Worm (Caenorhabditis elegans): ENCODE results near the gene nhr-57.

- no peak for TF ChIP-seq efl-1 (GFP tag; optimal IDR thresholded peaks at IDR 0.05)
- no peak for TF ChIP-seq lin-26 (GFP tag; IDR thresholded peaks at IDR 0.05)
- TF ChIP-seq madf-3 (GFP tag; IDR thresholded peaks at IDR 0.05): no peak
- TF ChIP-seq hlh-26 (GFP tag; conservative IDR thresholded peaks at IDR 0.05): no peak
- no peak for TF ChIP-seq rcor-1 (GFP tag; IDR thresholded peaks at IDR 0.05)
- TF ChIP-seq snpc-4 (GFP tag; optimal IDR thresholded peaks at IDR 0.05): no peak
- TF ChIP-seq snpc-4 (tag; optimal IDR thresholded peaks at IDR 0.05): no peak
- TF ChIP-seq nfya-1 (tag; optimal IDR thresholded peaks at IDR 0.05; ENCODE audit: borderline replicate concordance, insufficient read depth): no peak
- TF ChIP-seq nhr-120 (GFP tag; IDR thresholded peaks at IDR 0.05): no peak
- TF ChIP-seq ama-1 (optimal IDR thresholded peaks at IDR 0.05): no peak
- TF ChIP-seq ama-1 (GFP tag; optimal IDR thresholded peaks at IDR 0.05): no peak
- no peak for TF ChIP-seq madf-6 (GFP tag; IDR thresholded peaks at IDR 0.05)
- no peak for TF ChIP-seq lag-1 (GFP tag; IDR thresholded peaks at IDR 0.05)
Observed at ce11 chrV:4094740-4095139, 36.9 kb upstream of the nhr-57 start, which contains the start of gene nhr-181.
